Worm (Caenorhabditis elegans) whole organism, L4 larva: Measurements from ENCODE around the gene F48G7.7.
A peak's percentile ranks its signal among the peaks of the same experiment; 100 is the strongest.

ENCODE experiments used
- D1046.2 ChIP-seq: fragments of 200-800 bp; sonication (Bioruptor generic); IDR thresholded peaks from 2 replicates; pipeline ENCODE4 v1.3.6; 2022; ENCODE audit warnings: missing genetic modification characterization, missing compliant biosample characterization
- F10B5.3 ChIP-seq: sonication (generic microtip); optimal IDR thresholded peaks from 2 replicates; lab custom pipeline; 2016; ENCODE audit warnings: mild to moderate bottlenecking, missing genetic modification characterization, missing compliant biosample characterization
- F26F4.8 ChIP-seq: fragments of 200-800 bp; sonication (Bioruptor generic); conservative IDR thresholded peaks from 2 replicates; pipeline ENCODE4 v1.3.6; 2022; ENCODE audit warnings: missing genetic modification characterization, missing compliant biosample characterization
- Y5F2A.4 ChIP-seq: fragments of 200-800 bp; sonication (Bioruptor generic); optimal IDR thresholded peaks from 2 replicates; lab custom pipeline; 2018; ENCODE audit warnings: mild to moderate bottlenecking, missing genetic modification characterization, missing compliant biosample characterization
- ZK337.2 ChIP-seq: fragments of 200-800 bp; sonication (Bioruptor generic); IDR thresholded peaks from 2 replicates; pipeline ENCODE4 v1.3.6; 2022; ENCODE audit warnings: missing genetic modification reagents, missing genetic modification characterization, missing compliant biosample characterization
- ZK546.5 ChIP-seq, 2 experiments: sonication (generic microtip); optimal IDR thresholded peaks; 2 replicates each; lab custom pipeline; 2017; ENCODE audit warnings: missing biosample characterization in 2 of 2, missing genetic modification characterization in 2 of 2
- aha-1 ChIP-seq: fragments of 150-350 bp; peaks from one replicate; lab custom pipeline; 2014; ENCODE audit warnings: missing biosample characterization, missing genetic modification characterization
- attf-4 ChIP-seq: sonication (generic microtip); optimal IDR thresholded peaks from 3 replicates; lab custom pipeline; 2017; ENCODE audit warnings: missing biosample characterization, missing genetic modification characterization
- ceh-28 ChIP-seq: fragments of 150-350 bp; optimal IDR thresholded peaks from 2 replicates; lab custom pipeline; 2014; ENCODE audit warnings: missing biosample characterization, missing genetic modification reagents, missing genetic modification characterization
- daf-12 ChIP-seq: fragments of 150-350 bp; optimal IDR thresholded peaks from 2 replicates; lab custom pipeline; 2014; ENCODE audit warnings: missing biosample characterization, missing genetic modification reagents, missing genetic modification characterization
- daf-8 ChIP-seq: fragments of 200-800 bp; sonication (Bioruptor generic); IDR thresholded peaks from 2 replicates; pipeline ENCODE4 v1.3.6; 2022; ENCODE audit warnings: missing genetic modification characterization, missing compliant biosample characterization
- dmd-8 ChIP-seq: fragments of 200-800 bp; sonication (Bioruptor generic); IDR thresholded peaks from 2 replicates; pipeline ENCODE4 v1.3.6; 2022; ENCODE audit warnings: missing genetic modification characterization, missing compliant biosample characterization
- dmd-9 ChIP-seq: fragments of 200-800 bp; sonication (Bioruptor generic); IDR thresholded peaks from 2 replicates; pipeline ENCODE4 v1.3.6; 2022; ENCODE audit warnings: missing genetic modification reagents, missing genetic modification characterization, missing compliant biosample characterization
- duxl-1 ChIP-seq: sonication (generic microtip); optimal IDR thresholded peaks from 2 replicates; lab custom pipeline; 2016; ENCODE audit warnings: mild to moderate bottlenecking, missing genetic modification characterization, moderate library complexity, missing compliant biosample characterization; ENCODE audit not compliant: poor library complexity
- dve-1 ChIP-seq: sonication (generic microtip); optimal IDR thresholded peaks from 2 replicates; lab custom pipeline; 2017; ENCODE audit warnings: antibody characterized with exemption, mild to moderate bottlenecking, missing genetic modification characterization, missing compliant biosample characterization; ENCODE audit not compliant: insufficient read depth
- egl-27 ChIP-seq: sonication (generic microtip); optimal IDR thresholded peaks from 3 replicates; lab custom pipeline; 2017; ENCODE audit warnings: missing biosample characterization, missing genetic modification reagents, missing genetic modification characterization
- hif-1 ChIP-seq, 2 experiments: sonication (generic microtip); optimal IDR thresholded peaks; 2 replicates each; lab custom pipeline; 2016 to 2017; ENCODE audit warnings: missing compliant biosample characterization in 2 of 2, missing genetic modification characterization in 2 of 2, missing genetic modification reagents in 2 of 2, missing genotype in 2 of 2, mild to moderate bottlenecking in 1 of 2
- hlh-11 ChIP-seq: fragments of 200-800 bp; sonication (Bioruptor generic); optimal IDR thresholded peaks from 2 replicates; lab custom pipeline; 2018; ENCODE audit warnings: mild to moderate bottlenecking, missing genetic modification characterization, missing compliant biosample characterization
- hlh-30 ChIP-seq: sonication (generic microtip); optimal IDR thresholded peaks from 2 replicates; lab custom pipeline; 2017; ENCODE audit warnings: antibody characterized with exemption, mild to moderate bottlenecking, missing genetic modification characterization, missing compliant biosample characterization; ENCODE audit not compliant: insufficient read depth
- hmg-1.1 ChIP-seq: fragments of 200-800 bp; sonication (Bioruptor generic); IDR thresholded peaks from 2 replicates; pipeline ENCODE4 v1.3.6; 2022; ENCODE audit warnings: missing genetic modification reagents, missing genetic modification characterization, missing compliant biosample characterization
- lim-7 ChIP-seq: fragments of 200-800 bp; sonication (Bioruptor generic); IDR thresholded peaks from 2 replicates; pipeline ENCODE4 v1.3.6; 2022; ENCODE audit warnings: missing genetic modification characterization, missing compliant biosample characterization
- lin-29 ChIP-seq: fragments of 200-800 bp; sonication (Bioruptor generic); IDR thresholded peaks from 2 replicates; pipeline ENCODE4 v1.3.6; 2022; ENCODE audit warnings: missing genetic modification reagents, missing genetic modification characterization, missing compliant biosample characterization
- lin-38 ChIP-seq: fragments of 200-800 bp; sonication (Bioruptor generic); IDR thresholded peaks from 2 replicates; pipeline ENCODE4 v1.3.6; 2022; ENCODE audit warnings: missing genetic modification reagents, missing genetic modification characterization, missing compliant biosample characterization
- madf-5 ChIP-seq, 2 experiments: fragments of 200-800 bp; sonication (Bioruptor generic); IDR thresholded peaks; 2 replicates each; pipeline ENCODE4 v1.3.6; 2022; ENCODE audit warnings: missing compliant biosample characterization in 2 of 2, missing genetic modification characterization in 2 of 2
- mdl-1 ChIP-seq, 2 experiments: fragments of 150-350 bp in 1 of 2; sonication (generic microtip) in 1 of 2; optimal IDR thresholded peaks; 2 replicates each; lab custom pipeline; 2014 to 2017; ENCODE audit warnings: missing biosample characterization in 2 of 2, missing genetic modification characterization in 2 of 2
- mep-1 ChIP-seq: fragments of 150-350 bp; sonication (generic microtip); optimal IDR thresholded peaks from 3 replicates; lab custom pipeline; 2014; ENCODE audit warnings: missing biosample characterization, missing genetic modification characterization
- mxl-2 ChIP-seq: fragments of 200-800 bp; sonication (Bioruptor generic); conservative IDR thresholded peaks from 2 replicates; pipeline ENCODE4 v1.3.6; 2022; ENCODE audit warnings: missing genetic modification reagents, missing genetic modification characterization, missing compliant biosample characterization
- nhr-102 ChIP-seq: sonication (generic microtip); optimal IDR thresholded peaks from 2 replicates; lab custom pipeline; 2016; ENCODE audit warnings: mild to moderate bottlenecking, missing genetic modification characterization, moderate library complexity, missing compliant biosample characterization
- nhr-11 ChIP-seq: fragments of 150-350 bp; optimal IDR thresholded peaks from 2 replicates; lab custom pipeline; 2014; ENCODE audit warnings: missing biosample characterization, missing genetic modification characterization
- nhr-6 ChIP-seq: fragments of 150-350 bp; optimal IDR thresholded peaks from 2 replicates; lab custom pipeline; 2014; ENCODE audit warnings: missing biosample characterization, missing genetic modification characterization
- nhr-77 ChIP-seq: fragments of 150-350 bp; optimal IDR thresholded peaks from 2 replicates; lab custom pipeline; 2014; ENCODE audit warnings: missing biosample characterization, missing genetic modification characterization
- rbr-2 ChIP-seq: sonication (generic microtip); optimal IDR thresholded peaks from 2 replicates; lab custom pipeline; 2016; ENCODE audit warnings: missing genotype, missing genetic modification characterization, missing compliant biosample characterization
- saeg-2 ChIP-seq: fragments of 200-800 bp; sonication (Bioruptor generic); IDR thresholded peaks from 2 replicates; pipeline ENCODE4 v1.3.6; 2022; ENCODE audit warnings: missing genetic modification reagents, missing genetic modification characterization, missing compliant biosample characterization
- sdz-12 ChIP-seq: fragments of 200-800 bp; sonication (Bioruptor generic); optimal IDR thresholded peaks from 2 replicates; lab custom pipeline; 2018; ENCODE audit warnings: mild to moderate bottlenecking, missing genetic modification characterization, missing compliant biosample characterization
- snpc-1.2 ChIP-seq: fragments of 200-800 bp; sonication (Bioruptor generic); IDR thresholded peaks from 2 replicates; pipeline ENCODE4 v1.3.6; 2022; ENCODE audit warnings: missing genetic modification reagents, missing genetic modification characterization, missing compliant biosample characterization
- tag-97 ChIP-seq: fragments of 200-800 bp; sonication (Bioruptor generic); IDR thresholded peaks from 2 replicates; pipeline ENCODE4 v1.3.6; 2022; ENCODE audit warnings: missing genetic modification characterization, missing compliant biosample characterization
- tra-1 ChIP-seq: fragments of 200-800 bp; sonication (Bioruptor generic); IDR thresholded peaks from 2 replicates; pipeline ENCODE4 v1.3.6; 2022; ENCODE audit warnings: missing genetic modification reagents, missing genetic modification characterization, missing compliant biosample characterization
- unc-130 ChIP-seq: sonication (generic microtip); optimal IDR thresholded peaks from 2 replicates; lab custom pipeline; 2016; ENCODE audit warnings: missing genetic modification reagents, missing genetic modification characterization, missing compliant biosample characterization
- unc-39 ChIP-seq: sonication (generic microtip); optimal IDR thresholded peaks from 2 replicates; lab custom pipeline; 2017; ENCODE audit warnings: missing biosample characterization, missing genetic modification characterization
- unc-62 ChIP-seq, 3 experiments: fragments of 150-350 bp in 1 of 3; sonication (generic microtip); optimal IDR thresholded peaks in 2 of 3; peaks in 1 of 3; 1 replicate in 1 of 3; 2 replicates in 2 of 3; lab custom pipeline; 2014 to 2017; ENCODE audit warnings: missing biosample characterization in 3 of 3, missing genetic modification characterization in 3 of 3, missing genetic modification reagents in 3 of 3, missing genotype in 1 of 3
- vab-7 ChIP-seq: fragments of 200-800 bp; sonication (Bioruptor generic); IDR thresholded peaks from 2 replicates; pipeline ENCODE4 v1.3.6; 2022; ENCODE audit warnings: missing genetic modification reagents, missing genetic modification characterization, missing compliant biosample characterization
- zip-11 ChIP-seq: fragments of 200-800 bp; sonication (Bioruptor generic); IDR thresholded peaks from 2 replicates; pipeline ENCODE4 v1.3.6; 2022; ENCODE audit warnings: missing genetic modification characterization, missing compliant biosample characterization
- zip-2 ChIP-seq: fragments of 150-350 bp; optimal IDR thresholded peaks from 2 replicates; lab custom pipeline; 2014; ENCODE audit warnings: missing biosample characterization, missing genetic modification characterization
- ztf-11 ChIP-seq: fragments of 150-350 bp; optimal IDR thresholded peaks from 2 replicates; lab custom pipeline; 2014; ENCODE audit warnings: missing biosample characterization, missing genetic modification characterization
- ztf-7 ChIP-seq: fragments of 150-350 bp; optimal IDR thresholded peaks from 2 replicates; lab custom pipeline; 2014; ENCODE audit warnings: missing biosample characterization, missing genetic modification characterization

The F48G7.7 gene

ce11 chrV:642750-643149 lies 16.5 kb upstream of the F48G7.7 start, which contains the start of gene nhr-190:
Gene nhr-190 (minus strand): TSS chrV:642924.
- TF ChIP-seq lim-7 = 0 out of 2 replicates have a peak, but pooled peaks have one; percentile 3
- TF ChIP-seq lin-29 (GFP tag; lab: Robert Waterston, UW) = no peak
- TF ChIP-seq hlh-30 (tag; lab: Kevin White, UChicago) = peak; percentile 58
- TF ChIP-seq hmg-1.1 = 0 out of 2 replicates have a peak, but pooled peaks have one; percentile 39
- TF ChIP-seq snpc-1.2 (GFP tag; lab: Robert Waterston, UW) = no peak
- no peak for TF ChIP-seq nhr-11 (tag; lab: Kevin White, UChicago)

DNA sequence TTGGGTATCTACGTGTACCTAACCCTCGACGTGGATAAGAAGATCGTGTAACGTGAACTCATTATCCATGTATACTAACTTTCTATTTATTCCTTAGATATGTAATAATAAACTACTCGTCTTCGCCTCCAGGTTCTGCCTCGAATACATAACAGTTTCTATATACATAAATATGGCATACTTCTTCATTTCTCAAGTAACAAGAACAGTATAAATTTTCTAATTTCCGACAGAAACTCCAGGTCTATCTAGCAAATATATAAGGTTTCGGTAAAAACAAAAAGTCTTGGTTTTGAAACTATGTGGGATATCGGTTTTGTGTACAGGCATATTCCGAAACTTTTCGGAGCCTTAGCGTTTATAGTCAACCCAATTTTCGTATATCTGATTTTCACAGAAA lies 12.1 kb upstream of the F48G7.7 start, which contains the start of gene srj-37:
Gene srj-37 (plus strand): TSS at position 301 of the 400 bp plus-strand sequence.
- TF ChIP-seq madf-5 (GFP tag; IDR thresholded peaks at IDR 0.05; lab: Robert Waterston, UW) = no peak
- TF ChIP-seq daf-12 (tag; lab: Kevin White, UChicago) = no peak
- no peak for TF ChIP-seq F10B5.3 (tag; lab: Kevin White, UChicago)
- TF ChIP-seq ceh-28 (tag; lab: Kevin White, UChicago) = no peak
- TF ChIP-seq ztf-7 (tag; lab: Kevin White, UChicago) = no peak
- TF ChIP-seq rbr-2 (tag; lab: Kevin White, UChicago) = no peak
- TF ChIP-seq mep-1 (tag; lab: Kevin White, UChicago) = no peak
- no peak for TF ChIP-seq unc-62 (GFP tag; optimal IDR thresholded peaks at IDR 0.05 in 1 of 2; lab: Kevin White, UChicago)
- no peak for TF ChIP-seq unc-62 (tag; optimal IDR thresholded peaks at IDR 0.05; lab: Kevin White, UChicago)
- no peak for TF ChIP-seq nhr-6 (tag; lab: Kevin White, UChicago)
- TF ChIP-seq hlh-11 (tag; lab: Kevin White, UChicago) = no peak
- no peak for TF ChIP-seq dmd-8 (GFP tag; lab: Robert Waterston, UW)
- TF ChIP-seq zip-2 = no peak
- TF ChIP-seq lin-38 (GFP tag; lab: Robert Waterston, UW) = no peak
- no peak for TF ChIP-seq tra-1 (GFP tag; lab: Robert Waterston, UW)
- TF ChIP-seq unc-130 = no peak
- no peak for TF ChIP-seq Y5F2A.4
- no peak for TF ChIP-seq nhr-11 (tag; lab: Kevin White, UChicago)
- TF ChIP-seq daf-8 (GFP tag; lab: Robert Waterston, UW) = no peak

ce11 chrV:636281-636680 lies 10.1 kb upstream of the F48G7.7 start, which contains the start of gene pals-31:
Gene pals-31 (plus strand): TSS chrV:636581.
- no peak for TF ChIP-seq mxl-2
- TF ChIP-seq lin-38 (GFP tag; lab: Robert Waterston, UW) = no peak
- TF ChIP-seq nhr-6 (tag; lab: Kevin White, UChicago) = no peak

DNA sequence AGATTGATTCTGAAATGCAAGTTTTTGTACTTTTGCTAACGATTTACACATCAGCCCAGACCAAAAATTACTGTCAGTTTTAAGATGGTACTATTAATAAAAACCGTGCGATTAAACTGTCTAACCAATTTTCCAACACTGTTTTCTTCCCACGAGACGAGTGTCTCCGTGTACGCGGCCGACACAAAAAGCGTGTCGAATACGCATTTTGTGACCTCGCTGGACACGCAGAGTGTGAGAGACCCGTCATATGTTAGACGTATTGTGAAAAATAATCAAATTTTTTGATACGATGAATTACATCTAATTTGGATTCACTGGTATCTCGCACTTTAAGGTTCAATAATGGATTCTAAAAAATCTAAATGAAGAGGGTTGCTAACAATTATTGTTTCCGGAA lies 9.4 kb upstream of the F48G7.7 start:
- no peak for TF ChIP-seq attf-4 (tag; lab: Kevin White, UChicago)
- TF ChIP-seq dve-1 (tag; lab: Kevin White, UChicago) = peak; percentile 66
- TF ChIP-seq hlh-11 (tag; lab: Kevin White, UChicago) = peak; percentile 84
- TF ChIP-seq ZK546.5 (tag; optimal IDR thresholded peaks at IDR 0.05; lab: Kevin White, UChicago) = no peak
- no peak for TF ChIP-seq aha-1 (tag; lab: Kevin White, UChicago)
- no peak for TF ChIP-seq vab-7
- TF ChIP-seq duxl-1 (tag; lab: Kevin White, UChicago) = peak; percentile 51
- no peak for TF ChIP-seq dmd-8 (GFP tag; lab: Robert Waterston, UW)
- no peak for TF ChIP-seq dmd-9
- no peak for TF ChIP-seq saeg-2 (GFP tag; lab: Robert Waterston, UW)
- TF ChIP-seq F26F4.8 = no peak
- peak; percentile 15 to 74 for TF ChIP-seq mdl-1 (tag; optimal IDR thresholded peaks at IDR 0.05; lab: Kevin White, UChicago)
- TF ChIP-seq hlh-30 (tag; lab: Kevin White, UChicago) = peak; percentile 87
- TF ChIP-seq sdz-12 = no peak
- no peak for TF ChIP-seq F10B5.3 (tag; lab: Kevin White, UChicago)
- no peak for TF ChIP-seq ZK337.2
- no peak for TF ChIP-seq zip-11 (GFP tag; lab: Robert Waterston, UW)
- TF ChIP-seq egl-27 (tag; lab: Kevin White, UChicago) = no peak
- TF ChIP-seq ztf-11 (tag; lab: Kevin White, UChicago) = no peak
- TF ChIP-seq unc-39 = no peak
- TF ChIP-seq D1046.2 (GFP tag; lab: Robert Waterston, UW) = no peak
- peak in 1 of 2 experiments; percentile 4 for TF ChIP-seq hif-1 (tag; optimal IDR thresholded peaks at IDR 0.05; lab: Kevin White, UChicago)
- peak; percentile 85 for TF ChIP-seq nhr-77
- no peak for TF ChIP-seq tag-97
- TF ChIP-seq ceh-28 (tag; lab: Kevin White, UChicago) = no peak
- TF ChIP-seq nhr-102 (tag; lab: Kevin White, UChicago) = no peak
